Fruit fly (Drosophila melanogaster): ENCODE measurements around the gene SPE.

Gene SPE

dm6 chr3R:23669401-23670216 lies 16.4 kb upstream of the SPE start, which contains the start of gene CG31145 (continued):
- TF ChIP-seq CG2129 (GFP tag; IDR thresholded peaks at IDR 0.05; ENCODE audit: partially characterized antibody) (no peak), B-H1 (GFP tag; IDR thresholded peaks at IDR 0.05) (peak; percentile 99), CG6654 (GFP tag; optimal IDR thresholded peaks at IDR 0.05) (peak; percentile 96), CG3726 (GFP tag; IDR thresholded peaks at IDR 0.05) (peak; percentile 99), CG6791 (GFP tag; IDR thresholded peaks at IDR 0.05; ENCODE audit: partially characterized antibody) (no peak), CG2889 (GFP tag; IDR thresholded peaks at IDR 0.05) (peak; percentile 98), Hey (tag; optimal IDR thresholded peaks at IDR 0.05) (peak; percentile 96), ERR (GFP tag; optimal IDR thresholded peaks at IDR 0.05) (peak; percentile 99), wek (GFP tag; optimal IDR thresholded peaks at IDR 0.05) (peak; percentile 93), CG1647 (GFP tag; optimal IDR thresholded peaks at IDR 0.05) (peak; percentile 99), Opbp (GFP tag; IDR thresholded peaks at IDR 0.05; ENCODE audit: partially characterized antibody) (no peak), Ptx1 (GFP tag; IDR thresholded peaks at IDR 0.05) (peak; percentile 99), CG10431 (GFP tag; optimal IDR thresholded peaks at IDR 0.05) (peak; percentile 96), CG1602 (GFP tag; optimal IDR thresholded peaks at IDR 0.05) (peak; percentile 99), CG6272 (GFP tag; IDR thresholded peaks at IDR 0.05) (peak; percentile 98), az2 (GFP tag; optimal IDR thresholded peaks at IDR 0.05) (peak; percentile 100), en (GFP tag; optimal IDR thresholded peaks at IDR 0.05) (peak; percentile 99), hb (GFP tag; IDR thresholded peaks at IDR 0.05; ENCODE audit: partially characterized antibody) (peak; percentile 58; the same call in 1 of the 3 replicates), CG4617 (GFP tag; optimal IDR thresholded peaks at IDR 0.05; ENCODE audit: borderline replicate concordance) (peak; percentile 99), GATAe (GFP tag; conservative IDR thresholded peaks at IDR 0.05) (peak; percentile 99), CG3995 (GFP tag; optimal IDR thresholded peaks at IDR 0.05) (peak; percentile 89), Atf-2 (GFP tag; optimal IDR thresholded peaks at IDR 0.05) (peak; percentile 100), aop (GFP tag; IDR thresholded peaks at IDR 0.05) (peak; percentile 86), CG12071 (GFP tag; optimal IDR thresholded peaks at IDR 0.05) (peak; percentile 99), cwo (GFP tag; optimal IDR thresholded peaks at IDR 0.05) (peak; percentile 99), Ssrp (tag; optimal IDR thresholded peaks at IDR 0.05) (peak; percentile 100), Hr78 (GFP tag; optimal IDR thresholded peaks at IDR 0.05) (peak in 1 of 2 experiments; percentile 98), CG31441 (GFP tag; IDR thresholded peaks at IDR 0.05) (peak; percentile 100), Lpt (GFP tag; optimal IDR thresholded peaks at IDR 0.05) (no peak), fru (optimal IDR thresholded peaks at IDR 0.05) (no peak), Taf1 (GFP tag; IDR thresholded peaks at IDR 0.05) (peak; percentile 97), so (GFP tag; IDR thresholded peaks at IDR 0.05) (peak; percentile 99), Stat92E (GFP tag; optimal IDR thresholded peaks at IDR 0.05) (peak in 1 of 3 experiments; percentile 94), CG1529 (GFP tag; optimal IDR thresholded peaks at IDR 0.05) (peak; percentile 99), CG12659 (GFP tag; optimal IDR thresholded peaks at IDR 0.05) (peak; percentile 100), Nf-YC (tag; optimal IDR thresholded peaks at IDR 0.05) (peak; percentile 93), Adf1 (GFP tag; IDR thresholded peaks at IDR 0.05) (peak; percentile 97), corto (GFP tag; optimal IDR thresholded peaks at IDR 0.05) (peak; percentile 96), tx (GFP tag; optimal IDR thresholded peaks at IDR 0.05) (peak; percentile 99), p53 (GFP tag; optimal IDR thresholded peaks at IDR 0.05) (peak; percentile 98), CG8388 (GFP tag; optimal IDR thresholded peaks at IDR 0.05) (peak; percentile 99), fd96Cb (tag; optimal IDR thresholded peaks at IDR 0.05) (peak; percentile 100), sob (GFP tag; IDR thresholded peaks at IDR 0.05) (peak; percentile 99), ash1 (GFP tag; optimal IDR thresholded peaks at IDR 0.05) (peak; percentile 82), Ada2b (GFP tag; IDR thresholded peaks at IDR 0.05) (peak; percentile 98), CG31224 (GFP tag; IDR thresholded peaks at IDR 0.05) (peak; percentile 98), CG12155 (GFP tag; optimal IDR thresholded peaks at IDR 0.05) (peak; percentile 99), CG8290 (GFP tag; optimal IDR thresholded peaks at IDR 0.05) (peak; percentile 98), CG8290 (tag; optimal IDR thresholded peaks at IDR 0.05) (peak; percentile 91 to 98)
